Worm (Caenorhabditis elegans): Measurements from ENCODE around the gene C06C6.7.

Gene C06C6.7

DNA sequence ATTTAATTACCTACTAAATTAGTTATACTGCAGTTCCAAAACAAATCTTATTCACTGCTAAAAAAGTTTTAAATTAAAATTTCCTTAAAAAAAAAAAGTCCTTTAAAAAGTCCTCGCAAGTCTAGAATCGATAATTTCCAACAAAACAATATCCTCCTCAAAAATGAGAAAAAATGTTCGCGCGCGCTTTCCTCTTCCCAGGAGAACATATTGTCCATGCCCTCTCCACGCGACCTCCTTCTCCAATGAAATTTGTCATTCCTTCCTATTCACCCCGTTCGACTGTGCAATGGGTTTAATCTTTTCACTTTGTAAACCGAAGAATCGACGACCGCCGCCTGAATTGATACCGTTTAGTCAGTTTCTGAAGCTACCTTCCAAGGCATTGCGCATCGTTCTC lies 44.2 kb downstream of the C06C6.7 start, which contains the start of gene T10C6.10:
T10C6.10 (plus strand) TSS at position 248 of the 400 bp plus-strand sequence.
- TF ChIP-seq aptf-2 (GFP tag; conservative IDR thresholded peaks at IDR 0.05) (peak; percentile 97), aptf-3 (GFP tag; IDR thresholded peaks at IDR 0.05) (0 out of 2 replicates have a peak, but pooled peaks have one; percentile 65), C17E4.6 (GFP tag; IDR thresholded peaks at IDR 0.05) (no peak), madf-6 (GFP tag; IDR thresholded peaks at IDR 0.05) (0 out of 2 replicates have a peak, but pooled peaks have one; percentile 15)

ce11 chrV:16040140-16040827 lies 48.3 kb downstream of the C06C6.7 start, which contains the start of the genes his-4 and his-3:
his-4 (minus strand) TSS chrV:16040515.
his-3 (plus strand) TSS chrV:16040808.
- TF ChIP-seq nhr-80 (tag; optimal IDR thresholded peaks at IDR 0.05) (peak; percentile 17), pbrm-1 (GFP tag; IDR thresholded peaks at IDR 0.05) (peak; percentile 31), F39B2.1 (GFP tag; IDR thresholded peaks at IDR 0.05) (peak; percentile 88; the same call in 1 of the 2 replicates), hmg-1.2 (GFP tag; IDR thresholded peaks at IDR 0.05) (peak; percentile 10; the same call in 1 of the 2 replicates), mcd-1 (GFP tag; IDR thresholded peaks at IDR 0.05) (0 out of 2 replicates have a peak, but pooled peaks have one; percentile 13), hsf-1 (GFP tag; IDR thresholded peaks at IDR 0.05) (0 out of 2 replicates have a peak, but pooled peaks have one; percentile 15), dox-1 (GFP tag; IDR thresholded peaks at IDR 0.05) (0 out of 2 replicates have a peak, but pooled peaks have one; percentile 15)

DNA sequence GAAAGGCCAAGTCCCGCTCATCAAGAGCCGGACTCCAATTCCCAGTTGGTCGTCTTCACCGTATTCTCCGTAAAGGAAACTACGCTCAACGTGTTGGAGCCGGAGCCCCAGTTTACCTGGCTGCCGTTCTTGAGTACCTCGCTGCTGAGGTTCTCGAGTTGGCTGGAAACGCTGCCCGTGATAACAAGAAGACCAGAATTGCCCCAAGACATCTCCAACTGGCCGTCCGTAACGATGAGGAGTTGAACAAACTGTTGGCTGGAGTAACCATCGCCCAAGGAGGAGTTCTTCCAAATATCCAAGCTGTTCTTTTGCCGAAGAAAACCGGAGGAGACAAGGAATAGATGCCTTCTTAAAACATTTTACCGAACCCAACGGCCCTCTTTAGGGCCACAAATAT lies 48.9 kb downstream of the C06C6.7 start:
- peak; percentile 31; the same call in 1 of the 2 replicates for TF ChIP-seq ekl-4 (GFP tag; IDR thresholded peaks at IDR 0.05)

- TF ChIP-seq lsl-1 (GFP tag; optimal IDR thresholded peaks at IDR 0.05): no peak
- no peak for TF ChIP-seq ztf-22 (GFP tag; optimal IDR thresholded peaks at IDR 0.05)
- no peak for TF ChIP-seq F39B2.1 (GFP tag; IDR thresholded peaks at IDR 0.05)
- TF ChIP-seq let-607 (tag; optimal IDR thresholded peaks at IDR 0.05): no peak
Observed at ce11 chrV:16041412-16041811, 49.5 kb downstream of the C06C6.7 start.

DNA sequence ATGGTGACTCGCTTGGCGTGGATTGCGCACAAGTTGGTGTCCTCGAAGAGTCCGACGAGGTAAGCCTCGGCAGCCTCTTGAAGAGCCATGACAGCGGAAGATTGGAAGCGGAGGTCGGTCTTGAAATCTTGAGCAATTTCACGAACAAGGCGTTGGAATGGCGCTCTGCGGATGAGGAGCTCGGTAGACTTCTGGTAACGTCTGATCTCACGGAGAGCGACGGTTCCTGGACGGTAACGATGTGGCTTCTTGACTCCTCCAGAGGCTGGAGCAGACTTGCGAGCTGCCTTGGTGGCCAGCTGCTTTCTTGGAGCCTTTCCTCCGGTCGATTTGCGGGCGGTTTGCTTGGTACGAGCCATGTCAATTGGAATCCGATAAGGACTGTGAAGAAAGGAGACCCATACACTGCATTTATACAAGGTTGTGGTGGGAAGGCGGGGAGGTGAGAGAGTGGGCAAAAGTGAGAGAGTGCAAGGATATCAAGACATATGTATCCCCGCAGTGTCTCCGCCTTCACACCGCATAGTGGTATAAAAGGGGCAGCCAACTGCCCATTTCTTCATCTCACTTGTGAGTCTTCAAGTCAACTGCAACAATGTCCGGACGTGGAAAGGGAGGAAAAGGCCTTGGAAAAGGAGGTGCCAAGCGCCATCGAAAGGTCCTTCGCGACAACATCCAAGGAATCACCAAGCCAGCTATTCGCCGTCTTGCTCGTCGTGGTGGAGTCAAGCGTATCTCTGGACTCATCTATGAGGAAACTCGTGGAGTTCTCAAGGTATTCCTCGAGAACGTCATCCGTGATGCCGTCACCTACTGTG lies 50.2 kb downstream of the C06C6.7 start, which contains the start of the genes his-2 and his-1:
his-2 (minus strand) TSS at position 359 of the 818 bp plus-strand sequence.
his-1 (plus strand) TSS at position 596 of the 818 bp plus-strand sequence.
- TF ChIP-seq hsf-1 (GFP tag; IDR thresholded peaks at IDR 0.05) (0 out of 2 replicates have a peak, but pooled peaks have one; percentile 35), egrh-3 (GFP tag; IDR thresholded peaks at IDR 0.05) (peak; percentile 63; the same call in 1 of the 2 replicates), zfh-2 (GFP tag; conservative IDR thresholded peaks at IDR 0.05) (peak; percentile 58; the same call in 1 of the 2 replicates), nfyb-1 (GFP tag; IDR thresholded peaks at IDR 0.05) (0 out of 2 replicates have a peak, but pooled peaks have one; percentile 9)

DNA sequence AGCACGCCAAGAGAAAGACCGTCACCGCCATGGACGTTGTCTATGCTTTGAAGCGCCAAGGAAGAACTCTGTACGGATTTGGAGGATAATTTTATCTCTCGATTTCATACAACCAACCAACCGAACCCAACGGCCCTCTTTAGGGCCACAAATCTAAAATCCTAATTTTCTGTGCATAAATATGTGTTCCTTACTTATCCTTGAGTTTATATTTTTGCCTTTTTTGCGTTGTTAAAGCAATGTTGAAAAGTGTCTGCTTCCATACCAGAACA lies 50.7 kb downstream of the C06C6.7 start:
- 0 out of 2 replicates have a peak, but pooled peaks have one; percentile 7 for TF ChIP-seq ztf-25 (GFP tag; IDR thresholded peaks at IDR 0.05)
- TF ChIP-seq nhr-120 (GFP tag; IDR thresholded peaks at IDR 0.05): 0 out of 2 replicates have a peak, but pooled peaks have one; percentile 50
- TF ChIP-seq Y56A3A.18 (GFP tag; IDR thresholded peaks at IDR 0.05): 0 out of 2 replicates have a peak, but pooled peaks have one; percentile 17
- TF ChIP-seq unc-62 (GFP tag; optimal IDR thresholded peaks at IDR 0.05): no peak

ce11 chrV:16043686-16044085 lies 51.7 kb downstream of the C06C6.7 start:
- TF ChIP-seq snpc-3.4 (tag; optimal IDR thresholded peaks at IDR 0.05): no peak
- no peak for TF ChIP-seq T07F8.4 (tag; optimal IDR thresholded peaks at IDR 0.05)
- TF ChIP-seq akir-1 (GFP tag; optimal IDR thresholded peaks at IDR 0.05): no peak
- peak; percentile 73 for TF ChIP-seq nhr-80 (tag; optimal IDR thresholded peaks at IDR 0.05)

All from whole organism, young adult.